Fruit fly (Drosophila melanogaster) whole organism, adult: ENCODE measurements around the gene Ddr.

ENCODE experiments used
- CG11617 ChIP-seq: fragments of 200-800 bp; sonication (Bioruptor generic); optimal IDR thresholded peaks from 2 replicates; lab custom pipeline; 2017; ENCODE audit warnings: mild to moderate bottlenecking, missing biosample characterization, missing genetic modification reagents, missing genetic modification characterization
- CG5204 ChIP-seq: fragments of 200-800 bp; sonication (Bioruptor generic); optimal IDR thresholded peaks from 2 replicates; lab custom pipeline; 2016; ENCODE audit warnings: missing biosample characterization, missing genetic modification characterization
- Mnt ChIP-seq: fragments of 200-800 bp; sonication (Bioruptor generic); optimal IDR thresholded peaks from 2 replicates; lab custom pipeline; 2016; ENCODE audit warnings: missing biosample characterization, mild to moderate bottlenecking, missing genetic modification characterization
- cnc ChIP-seq, 2 experiments: fragments of >200 bp; optimal IDR thresholded peaks; 2 replicates each; lab custom pipeline; 2017
- kay ChIP-seq: fragments of 200-800 bp; sonication (Bioruptor generic); peaks from one replicate; lab custom pipeline; 2016; ENCODE audit warnings: missing biosample characterization, missing genetic modification characterization, borderline replicate concordance

- no peak for TF ChIP-seq Mnt (GFP tag; lab: Kevin White, UChicago)
- no peak for TF ChIP-seq kay
- no peak for TF ChIP-seq cnc (optimal IDR thresholded peaks at IDR 0.05; lab: Kevin White, UChicago)
- TF ChIP-seq CG5204, result no peak
- no peak for TF ChIP-seq CG11617 (GFP tag; lab: Kevin White, UChicago)
Measured at dm6 chr2L:6211555-6211954, 41.4 kb upstream of the Ddr start.
